Fruit fly (Drosophila melanogaster) whole organism, pupa: ENCODE results near the gene CG9265.

ENCODE experiments used
- CG13204 ChIP-seq: fragments of 200-800 bp; sonication (Bioruptor generic); optimal IDR thresholded peaks from 2 replicates; lab custom pipeline; 2018; ENCODE audit warnings: missing biosample characterization, mild to moderate bottlenecking, missing genetic modification characterization, moderate library complexity
- CG14655 ChIP-seq: fragments of 200-800 bp; sonication (Bioruptor generic); optimal IDR thresholded peaks from 3 replicates; lab custom pipeline; 2017; ENCODE audit warnings: mild to moderate bottlenecking, missing biosample characterization, missing genetic modification reagents, missing genetic modification characterization
- CG15710 ChIP-seq: fragments of 200-800 bp; sonication (Bioruptor generic); optimal IDR thresholded peaks from 2 replicates; lab custom pipeline; 2018; ENCODE audit warnings: missing biosample characterization, mild to moderate bottlenecking, missing genetic modification characterization, moderate library complexity
- CG4496 ChIP-seq: fragments of 200-800 bp; sonication (Bioruptor generic); IDR thresholded peaks from 3 replicates; pipeline ENCODE4 v1.3.6; 2022; ENCODE audit warnings: missing biosample characterization, missing genetic modification characterization
- CG8159 ChIP-seq: fragments of 200-800 bp; sonication (Bioruptor generic); optimal IDR thresholded peaks from 3 replicates; lab custom pipeline; 2018; ENCODE audit warnings: missing biosample characterization, mild to moderate bottlenecking, missing genetic modification characterization, moderate library complexity
- CG9948 ChIP-seq: fragments of 200-800 bp; sonication (Bioruptor generic); optimal IDR thresholded peaks from 2 replicates; lab custom pipeline; 2018; ENCODE audit warnings: missing biosample characterization, mild to moderate bottlenecking, missing genetic modification characterization, moderate library complexity
- EcR ChIP-seq: fragments of 200-800 bp; sonication (Bioruptor generic); optimal IDR thresholded peaks from 3 replicates; lab custom pipeline; 2019; ENCODE audit warnings: missing biosample characterization, missing genetic modification characterization, mild to moderate bottlenecking, moderate library complexity, missing genetic modification reagents
- Snoo ChIP-seq: fragments of 200-800 bp; sonication (Bioruptor generic); optimal IDR thresholded peaks from 3 replicates; lab custom pipeline; 2017; ENCODE audit warnings: missing biosample characterization, mild to moderate bottlenecking, missing genetic modification characterization, inconsistent platforms

DNA sequence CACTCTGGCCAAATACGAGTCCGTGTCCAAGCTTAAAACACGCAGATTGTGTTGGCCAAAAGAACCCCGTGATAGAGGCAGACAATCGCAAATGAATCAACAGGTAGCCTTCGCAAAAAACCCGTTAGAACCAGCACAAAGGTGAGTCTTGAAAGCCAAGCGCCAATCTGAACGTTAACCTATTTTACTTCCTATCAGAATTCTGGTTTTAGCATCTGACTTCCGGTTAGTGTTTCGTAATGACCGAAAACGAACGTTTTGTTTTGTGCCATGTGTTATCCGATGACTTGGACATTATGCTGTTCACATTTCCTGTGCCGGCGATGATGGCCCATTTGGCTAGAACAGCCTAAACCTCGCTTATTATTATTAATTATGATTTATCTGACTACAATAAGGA, 1.1 kb upstream of the CG9265 start:
- TF ChIP-seq CG8159 (no peak), CG14655 (GFP tag; lab: Kevin White, UChicago) (no peak), Snoo (tag; lab: Kevin White, UChicago) (no peak), CG15710 (no peak), CG9948 (tag; lab: Kevin White, UChicago) (no peak), EcR (no peak), CG4496 (GFP tag; lab: Robert Waterston, UW) (no peak), CG13204 (GFP tag; lab: Kevin White, UChicago) (no peak)
